Worm (Caenorhabditis elegans) whole organism, L2 larva: ENCODE results near the gene ldb-1.

Experiments used
- R02D3.7 ChIP-seq: fragments of 150-350 bp; optimal IDR thresholded peaks from 2 replicates; lab custom pipeline; 2014; ENCODE audit warnings: missing biosample characterization, missing genetic modification characterization
- blmp-1 ChIP-seq: sonication (generic microtip); optimal IDR thresholded peaks from 2 replicates; lab custom pipeline; 2017; ENCODE audit warnings: missing genetic modification characterization, mild to moderate bottlenecking, missing compliant biosample characterization, antibody characterized with exemption, moderate library complexity; ENCODE audit not compliant: insufficient read depth
- ceh-82 ChIP-seq: fragments of 150-350 bp; optimal IDR thresholded peaks from 2 replicates; lab custom pipeline; 2014; ENCODE audit warnings: missing biosample characterization, missing genetic modification characterization
- elt-1 ChIP-seq: fragments of 150-350 bp; optimal IDR thresholded peaks from 2 replicates; lab custom pipeline; 2014; ENCODE audit warnings: missing biosample characterization, missing genetic modification characterization
- lin-13 ChIP-seq: fragments of 150-350 bp; optimal IDR thresholded peaks from 2 replicates; lab custom pipeline; 2014; ENCODE audit warnings: missing biosample characterization, missing genetic modification reagents, missing genetic modification characterization
- lsy-2 ChIP-seq, 2 experiments: fragments of 150-350 bp in 1 of 2; sonication (generic microtip) in 1 of 2; optimal IDR thresholded peaks; 2 replicates each; lab custom pipeline; 2014 to 2017; ENCODE audit warnings: missing biosample characterization in 2 of 2, missing genetic modification characterization in 2 of 2
- mab-5 ChIP-seq: fragments of 150-350 bp; optimal IDR thresholded peaks from 2 replicates; lab custom pipeline; 2014; ENCODE audit warnings: missing biosample characterization, missing genetic modification characterization
- nhr-12 ChIP-seq: fragments of 150-350 bp; optimal IDR thresholded peaks from 2 replicates; lab custom pipeline; 2014; ENCODE audit warnings: missing biosample characterization, missing genetic modification characterization
- nhr-21 ChIP-seq: fragments of 150-350 bp; optimal IDR thresholded peaks from 2 replicates; lab custom pipeline; 2014; ENCODE audit warnings: missing biosample characterization, missing genetic modification characterization
- nhr-237 ChIP-seq: fragments of 150-350 bp; optimal IDR thresholded peaks from 2 replicates; lab custom pipeline; 2014; ENCODE audit warnings: missing biosample characterization, missing genetic modification characterization
- skn-1 ChIP-seq: sonication (generic microtip); optimal IDR thresholded peaks from 2 replicates; lab custom pipeline; 2017; ENCODE audit warnings: missing biosample characterization, missing genetic modification characterization
- snpc-4 ChIP-seq: fragments of 150-350 bp; optimal IDR thresholded peaks from 2 replicates; lab custom pipeline; 2014; ENCODE audit warnings: missing biosample characterization, missing genetic modification characterization
- ztf-11 ChIP-seq: sonication (generic microtip); optimal IDR thresholded peaks from 2 replicates; lab custom pipeline; 2017; ENCODE audit warnings: missing biosample characterization, missing genetic modification characterization
- ztf-4 ChIP-seq: fragments of 150-350 bp; optimal IDR thresholded peaks from 2 replicates; lab custom pipeline; 2014; ENCODE audit warnings: missing biosample characterization, missing genetic modification characterization

ce11 chrX:11085162-11085561, 56.4 kb downstream of the ldb-1 start, which contains the start of gene W04G3.7:
- TF ChIP-seq lin-13 (GFP tag; lab: Kevin White, UChicago) (no peak), blmp-1 (no peak), R02D3.7 (tag; lab: Kevin White, UChicago) (no peak), ztf-11 (tag; lab: Kevin White, UChicago) (no peak), snpc-4 (no peak), ztf-4 (tag; lab: Kevin White, UChicago) (no peak), nhr-237 (tag; lab: Kevin White, UChicago) (no peak), mab-5 (tag; lab: Kevin White, UChicago) (no peak), ceh-82 (tag; lab: Kevin White, UChicago) (no peak), lsy-2 (tag; optimal IDR thresholded peaks at IDR 0.05; lab: Kevin White, UChicago) (no peak), nhr-12 (tag; lab: Kevin White, UChicago) (no peak), nhr-21 (no peak), skn-1 (tag; lab: Kevin White, UChicago) (no peak), elt-1 (tag; lab: Kevin White, UChicago) (no peak)
